Fruit fly (Drosophila melanogaster): Measurements from ENCODE around the gene IntS11.

Gene IntS11

DNA sequence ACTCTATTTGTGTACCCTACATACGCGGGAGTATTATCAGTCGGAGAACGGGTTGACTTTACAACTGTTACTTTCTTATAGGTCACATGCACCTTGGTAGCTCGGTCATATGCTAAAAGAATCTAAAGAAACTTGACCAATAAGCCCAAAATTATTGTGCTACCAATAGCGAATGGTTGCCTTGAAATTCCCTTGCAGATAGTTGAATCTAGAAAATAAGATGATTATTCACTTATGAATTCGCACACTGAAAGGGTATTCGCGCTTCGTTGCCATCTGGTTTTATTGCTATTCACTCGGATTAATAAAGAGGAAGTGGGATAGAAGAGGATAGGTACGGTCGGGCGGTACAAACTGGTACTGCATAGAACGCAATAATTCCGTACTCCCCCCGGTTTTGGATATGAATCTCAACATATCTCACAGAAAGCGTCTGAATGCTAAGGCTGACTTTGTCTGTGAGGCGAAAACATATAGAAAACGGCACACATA, 28.7 kb downstream of the IntS11 start:
- peak; percentile 69 for TF ChIP-seq h (GFP tag; optimal IDR thresholded peaks at IDR 0.05)
- peak; percentile 38 for TF ChIP-seq Hnf4 (GFP tag; optimal IDR thresholded peaks at IDR 0.05)
- peak; percentile 81 for TF ChIP-seq HLH106 (tag; optimal IDR thresholded peaks at IDR 0.05)
- TF ChIP-seq dsf (GFP tag; optimal IDR thresholded peaks at IDR 0.05; ENCODE audit: borderline replicate concordance), result no peak
- no peak for TF ChIP-seq GATAd (GFP tag; optimal IDR thresholded peaks at IDR 0.05)
- TF ChIP-seq Dif (GFP tag; optimal IDR thresholded peaks at IDR 0.05; ENCODE audit: partially characterized antibody), result no peak
- no peak for TF ChIP-seq sage (GFP tag; optimal IDR thresholded peaks at IDR 0.05)
- TF ChIP-seq jim (GFP tag; optimal IDR thresholded peaks at IDR 0.05), result no peak
- TF ChIP-seq Mio (GFP tag; optimal IDR thresholded peaks at IDR 0.05), result peak; percentile 46
- TF ChIP-seq rgr (GFP tag; optimal IDR thresholded peaks at IDR 0.05), result peak; percentile 78
- TF ChIP-seq foxo (GFP tag; optimal IDR thresholded peaks at IDR 0.05), result peak; percentile 51 to 85
- no peak for TF ChIP-seq Myc (optimal IDR thresholded peaks at IDR 0.05)
- no peak for TF ChIP-seq lola (GFP tag; optimal IDR thresholded peaks at IDR 0.05)
- no peak for TF ChIP-seq Rel (GFP tag; optimal IDR thresholded peaks at IDR 0.05)
- TF ChIP-seq Rel (tag; optimal IDR thresholded peaks at IDR 0.05), result peak; percentile 90
- TF ChIP-seq OdsH (GFP tag; optimal IDR thresholded peaks at IDR 0.05), result peak; percentile 77
- peak; percentile 77 for TF ChIP-seq Sp1 (GFP tag; optimal IDR thresholded peaks at IDR 0.05)
- TF ChIP-seq Hr83 (GFP tag; optimal IDR thresholded peaks at IDR 0.05; ENCODE audit: poor library complexity, severe bottlenecking), result no peak
- peak; percentile 84 for TF ChIP-seq br (GFP tag; optimal IDR thresholded peaks at IDR 0.05)
- TF ChIP-seq CG32264 (GFP tag; optimal IDR thresholded peaks at IDR 0.05), result peak; percentile 52
- TF ChIP-seq Hr78 (GFP tag; optimal IDR thresholded peaks at IDR 0.05), result no peak
- no peak for TF ChIP-seq brk (GFP tag; optimal IDR thresholded peaks at IDR 0.05)
- peak; percentile 58 for TF ChIP-seq CG9705 (GFP tag; optimal IDR thresholded peaks at IDR 0.05)
- peak; percentile 79 for TF ChIP-seq woc (GFP tag; optimal IDR thresholded peaks at IDR 0.05)
- TF ChIP-seq usp (GFP tag; optimal IDR thresholded peaks at IDR 0.05), result no peak
- no peak for TF ChIP-seq psq (GFP tag; optimal IDR thresholded peaks at IDR 0.05)
- TF ChIP-seq pan (optimal IDR thresholded peaks at IDR 0.05), result no peak
- peak; percentile 61 for TF ChIP-seq dmrt93B (GFP tag; optimal IDR thresholded peaks at IDR 0.05)
- TF ChIP-seq dl (GFP tag; optimal IDR thresholded peaks at IDR 0.05; ENCODE audit: insufficient read depth in 1 of 2, partially characterized antibody in 2 of 2), result no peak
- no peak for TF ChIP-seq Dfd (GFP tag; optimal IDR thresholded peaks at IDR 0.05)
- TF ChIP-seq fru (GFP tag; optimal IDR thresholded peaks at IDR 0.05), result peak; percentile 80
- TF ChIP-seq Jra (GFP tag; optimal IDR thresholded peaks at IDR 0.05), result no peak
- TF ChIP-seq sv (GFP tag; optimal IDR thresholded peaks at IDR 0.05), result peak; percentile 75
- TF ChIP-seq N (GFP tag; optimal IDR thresholded peaks at IDR 0.05), result no peak
- TF ChIP-seq ey (GFP tag; optimal IDR thresholded peaks at IDR 0.05), result peak; percentile 90
- peak; percentile 43 for TF ChIP-seq tai (GFP tag; optimal IDR thresholded peaks at IDR 0.05)
- TF ChIP-seq Abd-B (GFP tag; optimal IDR thresholded peaks at IDR 0.05), result no peak

- TF ChIP-seq sage (GFP tag; optimal IDR thresholded peaks at IDR 0.05) (peak; percentile 45), Vsx2 (GFP tag; optimal IDR thresholded peaks at IDR 0.05; ENCODE audit: partially characterized antibody) (peak; percentile 98), CrebA (GFP tag; optimal IDR thresholded peaks at IDR 0.05; ENCODE audit: borderline replicate concordance) (peak; percentile 82), psq (GFP tag; optimal IDR thresholded peaks at IDR 0.05) (peak; percentile 81), Dif (GFP tag; optimal IDR thresholded peaks at IDR 0.05; ENCODE audit: partially characterized antibody) (peak; percentile 100), dmrt93B (GFP tag; optimal IDR thresholded peaks at IDR 0.05) (no peak), brk (GFP tag; optimal IDR thresholded peaks at IDR 0.05) (peak; percentile 15), fru (GFP tag; optimal IDR thresholded peaks at IDR 0.05) (no peak), OdsH (GFP tag; optimal IDR thresholded peaks at IDR 0.05) (peak; percentile 9), jim (GFP tag; optimal IDR thresholded peaks at IDR 0.05) (peak; percentile 54), dl (GFP tag; optimal IDR thresholded peaks at IDR 0.05; ENCODE audit: insufficient read depth in 1 of 2, partially characterized antibody in 2 of 2) (peak; percentile 98 to 99), h (GFP tag; optimal IDR thresholded peaks at IDR 0.05) (peak; percentile 10), Rel (GFP tag; optimal IDR thresholded peaks at IDR 0.05) (peak; percentile 43), Rel (tag; optimal IDR thresholded peaks at IDR 0.05) (peak; percentile 70), rgr (GFP tag; optimal IDR thresholded peaks at IDR 0.05) (peak; percentile 24), Hr83 (GFP tag; optimal IDR thresholded peaks at IDR 0.05; ENCODE audit: poor library complexity, severe bottlenecking) (peak; percentile 62), Sp1 (GFP tag; optimal IDR thresholded peaks at IDR 0.05) (no peak), Hr78 (GFP tag; optimal IDR thresholded peaks at IDR 0.05) (no peak), usp (GFP tag; optimal IDR thresholded peaks at IDR 0.05) (no peak), CG32264 (GFP tag; optimal IDR thresholded peaks at IDR 0.05) (peak; percentile 49)
Observed at dm6 chr3R:29774360-29775193, 29.4 kb downstream of the IntS11 start.

Data from whole organism, wandering third instar larva.